Worm (Caenorhabditis elegans): ENCODE measurements around the gene W09D6.1.

- TF ChIP-seq cog-1 (tag; optimal IDR thresholded peaks at IDR 0.05): no peak
- no peak for TF ChIP-seq flt-1 (GFP tag; IDR thresholded peaks at IDR 0.05)
- TF ChIP-seq tab-1 (GFP tag; IDR thresholded peaks at IDR 0.05): no peak
- no peak for TF ChIP-seq T22C8.4 (GFP tag; IDR thresholded peaks at IDR 0.05)
- TF ChIP-seq ref-1 (GFP tag; conservative IDR thresholded peaks at IDR 0.05): no peak
- no peak for TF ChIP-seq ztf-29 (GFP tag; IDR thresholded peaks at IDR 0.05)
- no peak for TF ChIP-seq med-1 (GFP tag; optimal IDR thresholded peaks at IDR 0.05; ENCODE audit: insufficient read depth)
- no peak for TF ChIP-seq ztf-23 (GFP tag; IDR thresholded peaks at IDR 0.05)
These were observed 32.0 kb upstream of the W09D6.1 start, which contains the start of gene spat-2 for ce11 chrIII:11036640-11037039.
